Worm (Caenorhabditis elegans) whole organism, L1 larva: ENCODE measurements around the gene ZK470.14.

Experiments
- C34B4.2 ChIP-seq: sonication (generic microtip); optimal IDR thresholded peaks from 2 replicates; lab custom pipeline; 2017; ENCODE audit warnings: mild to moderate bottlenecking, missing genetic modification characterization, missing compliant biosample characterization
- F16B12.6 ChIP-seq: fragments of 150-350 bp; optimal IDR thresholded peaks from 2 replicates; lab custom pipeline; 2014; ENCODE audit warnings: missing biosample characterization, missing genetic modification characterization
- Y116A8C.19 ChIP-seq: sonication (generic microtip); optimal IDR thresholded peaks from 2 replicates; lab custom pipeline; 2016; ENCODE audit warnings: missing compliant biosample characterization, missing genetic modification characterization, borderline replicate concordance
- alr-1 ChIP-seq: fragments of 200-800 bp; sonication (Bioruptor generic); optimal IDR thresholded peaks from 2 replicates; lab custom pipeline; 2018; ENCODE audit warnings: borderline replicate concordance, mild to moderate bottlenecking, missing genetic modification characterization, missing compliant biosample characterization
- aly-2 ChIP-seq: fragments of 150-350 bp; optimal IDR thresholded peaks from 2 replicates; lab custom pipeline; 2014; ENCODE audit warnings: missing biosample characterization, missing genetic modification characterization
- ama-1 ChIP-seq: fragments of 150-350 bp; optimal IDR thresholded peaks from 2 replicates; lab custom pipeline; 2014
- ces-1 ChIP-seq: fragments of 150-350 bp; optimal IDR thresholded peaks from 2 replicates; lab custom pipeline; 2014; ENCODE audit warnings: missing biosample characterization, missing genetic modification reagents, missing genetic modification characterization
- dsc-1 ChIP-seq: sonication (generic microtip); optimal IDR thresholded peaks from 2 replicates; lab custom pipeline; 2016; ENCODE audit warnings: mild to moderate bottlenecking, missing genetic modification characterization, missing compliant biosample characterization
- efl-1 ChIP-seq, 4 experiments: fragments of 150-350 bp; optimal IDR thresholded peaks in 3 of 4; peaks in 1 of 4; 1 replicate in 1 of 4; 2 replicates in 3 of 4; lab custom pipeline; 2014; ENCODE audit warnings: missing biosample characterization in 2 of 4, missing genetic modification characterization in 2 of 4, missing genetic modification reagents in 2 of 4
- egl-13 ChIP-seq: sonication (generic microtip); optimal IDR thresholded peaks from 2 replicates; lab custom pipeline; 2016; ENCODE audit warnings: missing genotype, missing genetic modification reagents, missing genetic modification characterization, missing compliant biosample characterization
- elt-2 ChIP-seq: sonication (generic microtip); optimal IDR thresholded peaks from 2 replicates; lab custom pipeline; 2016; ENCODE audit warnings: missing genetic modification characterization, mild to moderate bottlenecking, inconsistent platforms, missing compliant biosample characterization, missing genetic modification reagents
- fkh-10 ChIP-seq: sonication (generic microtip); optimal IDR thresholded peaks from 2 replicates; lab custom pipeline; 2017; ENCODE audit warnings: missing biosample characterization, missing genetic modification reagents, missing genetic modification characterization
- fkh-4 ChIP-seq: sonication (generic microtip); optimal IDR thresholded peaks from 2 replicates; lab custom pipeline; 2016; ENCODE audit warnings: missing compliant biosample characterization, missing genetic modification characterization, borderline replicate concordance
- fkh-8 ChIP-seq: sonication (generic microtip); optimal IDR thresholded peaks from 2 replicates; lab custom pipeline; 2016; ENCODE audit warnings: mild to moderate bottlenecking, missing genetic modification characterization, missing compliant biosample characterization
- hlh-4 ChIP-seq: sonication (generic microtip); optimal IDR thresholded peaks from 2 replicates; lab custom pipeline; 2016; ENCODE audit warnings: mild to moderate bottlenecking, missing genetic modification characterization, missing compliant biosample characterization
- isw-1 ChIP-seq: fragments of 200-800 bp; sonication (Bioruptor generic); IDR thresholded peaks from 2 replicates; pipeline ENCODE4 v1.3.6; 2022; ENCODE audit warnings: missing genetic modification characterization, missing compliant biosample characterization
- lin-14 ChIP-seq: fragments of 200-800 bp; sonication (Bioruptor generic); optimal IDR thresholded peaks from 2 replicates; lab custom pipeline; 2018; ENCODE audit warnings: mild to moderate bottlenecking, missing genetic modification characterization, moderate library complexity, missing compliant biosample characterization
- lin-35 ChIP-seq, 2 experiments: fragments of 150-350 bp; optimal IDR thresholded peaks; 2 replicates each; lab custom pipeline; 2014; ENCODE audit warnings: missing biosample characterization in 2 of 2, missing genetic modification characterization in 2 of 2, missing genetic modification reagents in 2 of 2
- lin-39 ChIP-seq: fragments of 150-350 bp; optimal IDR thresholded peaks from 2 replicates; lab custom pipeline; 2014; ENCODE audit warnings: missing biosample characterization, missing genetic modification reagents, missing genetic modification characterization
- lsy-2 ChIP-seq, 2 experiments: fragments of 150-350 bp; optimal IDR thresholded peaks; 2 replicates each; lab custom pipeline; 2014; ENCODE audit warnings: missing biosample characterization in 2 of 2, missing genetic modification characterization in 2 of 2
- mef-2 ChIP-seq: fragments of 150-350 bp; optimal IDR thresholded peaks from 2 replicates; lab custom pipeline; 2014; ENCODE audit warnings: missing biosample characterization, missing genetic modification characterization
- nhr-11 ChIP-seq: fragments of 150-350 bp; optimal IDR thresholded peaks from 2 replicates; lab custom pipeline; 2014; ENCODE audit warnings: missing biosample characterization, missing genetic modification characterization
- nhr-19 ChIP-seq: fragments of 200-800 bp; sonication (Bioruptor generic); conservative IDR thresholded peaks from 2 replicates; pipeline ENCODE4 v1.3.6; 2022; ENCODE audit warnings: missing genetic modification characterization, missing compliant biosample characterization
- nhr-20 ChIP-seq: sonication (generic microtip); optimal IDR thresholded peaks from 2 replicates; lab custom pipeline; 2016; ENCODE audit warnings: mild to moderate bottlenecking, missing genetic modification characterization, missing compliant biosample characterization
- nhr-71 ChIP-seq: sonication (generic microtip); optimal IDR thresholded peaks from 2 replicates; lab custom pipeline; 2016; ENCODE audit warnings: mild to moderate bottlenecking, missing genetic modification characterization, moderate library complexity, missing compliant biosample characterization
- nhr-76 ChIP-seq: sonication (generic microtip); optimal IDR thresholded peaks from 2 replicates; lab custom pipeline; 2017; ENCODE audit warnings: missing biosample characterization, missing genetic modification characterization
- nhr-85 ChIP-seq: sonication (generic microtip); peaks from one replicate; lab custom pipeline; 2016; ENCODE audit warnings: missing genetic modification characterization, inconsistent platforms, missing compliant biosample characterization
- pag-3 ChIP-seq: sonication (generic microtip); optimal IDR thresholded peaks from 2 replicates; lab custom pipeline; 2017; ENCODE audit warnings: missing genetic modification characterization, mild to moderate bottlenecking, missing compliant biosample characterization, antibody characterized with exemption, borderline replicate concordance; ENCODE audit not compliant: insufficient read depth
- pqm-1 ChIP-seq: sonication (generic microtip); optimal IDR thresholded peaks from 3 replicates; lab custom pipeline; 2017; ENCODE audit warnings: missing biosample characterization, missing genetic modification characterization
- rnt-1 ChIP-seq: sonication (generic microtip); optimal IDR thresholded peaks from 2 replicates; lab custom pipeline; 2016; ENCODE audit warnings: mild to moderate bottlenecking, missing genetic modification characterization, moderate library complexity, missing compliant biosample characterization
- skn-1 ChIP-seq: fragments of 150-350 bp; optimal IDR thresholded peaks from 2 replicates; lab custom pipeline; 2014; ENCODE audit warnings: missing biosample characterization, missing genetic modification characterization
- snu-23 ChIP-seq: sonication (generic microtip); optimal IDR thresholded peaks from 2 replicates; lab custom pipeline; 2016; ENCODE audit warnings: missing genetic modification characterization, missing compliant biosample characterization
- swsn-7 ChIP-seq: sonication (generic microtip); optimal IDR thresholded peaks from 2 replicates; lab custom pipeline; 2016; ENCODE audit warnings: missing genetic modification characterization, missing compliant biosample characterization
- tbx-2 ChIP-seq: sonication (generic microtip); optimal IDR thresholded peaks from 2 replicates; lab custom pipeline; 2016; ENCODE audit warnings: missing genetic modification characterization, missing compliant biosample characterization
- tlp-1 ChIP-seq: fragments of 150-350 bp; optimal IDR thresholded peaks from 2 replicates; lab custom pipeline; 2014; ENCODE audit warnings: missing biosample characterization, missing genetic modification characterization
- unc-130 ChIP-seq: fragments of 150-350 bp; optimal IDR thresholded peaks from 2 replicates; lab custom pipeline; 2017; ENCODE audit warnings: missing biosample characterization, missing genetic modification characterization, inconsistent platforms
- unc-86 ChIP-seq: sonication (generic microtip); optimal IDR thresholded peaks from 2 replicates; lab custom pipeline; 2016; ENCODE audit warnings: missing genetic modification characterization, missing compliant biosample characterization
- vab-15 ChIP-seq: sonication (generic microtip); optimal IDR thresholded peaks from 2 replicates; lab custom pipeline; 2017; ENCODE audit warnings: missing genotype, mild to moderate bottlenecking, missing genetic modification characterization, missing compliant biosample characterization
- zag-1 ChIP-seq: fragments of 150-350 bp; optimal IDR thresholded peaks from 2 replicates; lab custom pipeline; 2014; ENCODE audit warnings: missing biosample characterization, missing genetic modification characterization
- zip-4 ChIP-seq: fragments of 200-800 bp; sonication (Bioruptor generic); optimal IDR thresholded peaks from 2 replicates; lab custom pipeline; 2018; ENCODE audit warnings: mild to moderate bottlenecking, missing genetic modification characterization, moderate library complexity, missing compliant biosample characterization
- ztf-11 ChIP-seq, 2 experiments: sonication (generic microtip); optimal IDR thresholded peaks; 2 replicates each; lab custom pipeline; 2016 to 2017; ENCODE audit warnings: missing genetic modification characterization in 2 of 2, missing biosample characterization in 1 of 2, missing compliant biosample characterization in 1 of 2
- ztf-4 ChIP-seq: fragments of 150-350 bp; optimal IDR thresholded peaks from 2 replicates; lab custom pipeline; 2014; ENCODE audit warnings: missing biosample characterization, missing genetic modification characterization

Gene ZK470.14

ce11 chrX:4123368-4123767 lies 43.9 kb upstream of the ZK470.14 start (continued):
- TF ChIP-seq unc-86 (tag; lab: Kevin White, UChicago): peak; percentile 6

ce11 chrX:4125165-4125803 lies 42.0 kb upstream of the ZK470.14 start:
- TF ChIP-seq ama-1 (lab: Kevin White, UChicago) (no peak), mef-2 (no peak), nhr-76 (tag; lab: Kevin White, UChicago) (no peak), nhr-85 (tag; lab: Kevin White, UChicago) (peak; percentile 21), ztf-4 (tag; lab: Kevin White, UChicago) (no peak), nhr-11 (no peak)

- TF ChIP-seq nhr-11 (no peak), zip-4 (GFP tag; lab: Kevin White, UChicago) (no peak), F16B12.6 (tag; lab: Kevin White, UChicago) (no peak), ama-1 (lab: Kevin White, UChicago) (no peak), swsn-7 (tag; lab: Kevin White, UChicago) (no peak), nhr-76 (tag; lab: Kevin White, UChicago) (no peak), unc-86 (tag; lab: Kevin White, UChicago) (no peak), skn-1 (tag; lab: Kevin White, UChicago) (no peak), aly-2 (tag; lab: Kevin White, UChicago) (no peak), alr-1 (tag; lab: Kevin White, UChicago) (no peak), pqm-1 (no peak), lin-39 (tag; lab: Kevin White, UChicago) (no peak), fkh-10 (GFP tag; lab: Kevin White, UChicago) (no peak), lin-35 (GFP tag; optimal IDR thresholded peaks at IDR 0.05; lab: Kevin White, UChicago) (no peak), pag-3 (tag; lab: Kevin White, UChicago) (no peak)
- TF ChIP-seq, all 84 proteins: peak for 0
Observed at ce11 chrX:4128684-4129083, 38.6 kb upstream of the ZK470.14 start.

- TF ChIP-seq lsy-2 (tag; optimal IDR thresholded peaks at IDR 0.05; lab: Kevin White, UChicago) (peak in 1 of 2 experiments; percentile 25), elt-2 (no peak), fkh-8 (no peak), C34B4.2 (tag; lab: Kevin White, UChicago) (no peak), tbx-2 (peak; percentile 17), fkh-4 (no peak), dsc-1 (no peak), nhr-19 (GFP tag; lab: Robert Waterston, UW) (peak; percentile 72), snu-23 (GFP tag; lab: Kevin White, UChicago) (peak; percentile 50), nhr-71 (tag; lab: Kevin White, UChicago) (peak; percentile 83), lin-14 (GFP tag; lab: Kevin White, UChicago) (peak; percentile 56), ces-1 (GFP tag; lab: Kevin White, UChicago) (no peak), lin-39 (tag; lab: Kevin White, UChicago) (peak; percentile 49), rnt-1 (tag; lab: Kevin White, UChicago) (peak; percentile 63), nhr-20 (tag; lab: Kevin White, UChicago) (peak; percentile 61), vab-15 (no peak), unc-86 (tag; lab: Kevin White, UChicago) (no peak)
- TF ChIP-seq, all 84 proteins: peak for 9
Observed at ce11 chrX:4131354-4131753, 35.9 kb upstream of the ZK470.14 start.

- TF ChIP-seq efl-1 (optimal IDR thresholded peaks at IDR 0.05; lab: Kevin White, UChicago) (no peak), efl-1 (GFP tag; optimal IDR thresholded peaks at IDR 0.05 in 1 of 2; lab: Kevin White, UChicago) (no peak), aly-2 (tag; lab: Kevin White, UChicago) (no peak), pag-3 (tag; lab: Kevin White, UChicago) (no peak), nhr-11 (no peak), isw-1 (no peak), alr-1 (tag; lab: Kevin White, UChicago) (no peak), zag-1 (tag; lab: Kevin White, UChicago) (no peak), lin-39 (tag; lab: Kevin White, UChicago) (no peak), ztf-11 (tag; optimal IDR thresholded peaks at IDR 0.05; lab: Kevin White, UChicago) (no peak), unc-86 (tag; lab: Kevin White, UChicago) (no peak), hlh-4 (no peak), Y116A8C.19 (tag; lab: Kevin White, UChicago) (no peak), rnt-1 (tag; lab: Kevin White, UChicago) (peak; percentile 53), lin-14 (GFP tag; lab: Kevin White, UChicago) (peak; percentile 77), tlp-1 (tag; lab: Kevin White, UChicago) (no peak), fkh-4 (no peak), nhr-19 (GFP tag; lab: Robert Waterston, UW) (peak; percentile 71), unc-130 (tag; lab: Kevin White, UChicago) (no peak), F16B12.6 (tag; lab: Kevin White, UChicago) (no peak), egl-13 (no peak), skn-1 (tag; lab: Kevin White, UChicago) (peak; percentile 29)
Observed at ce11 chrX:4132243-4132642, 35.0 kb upstream of the ZK470.14 start.
